Worm (Caenorhabditis elegans) whole organism, L4 larva: ENCODE measurements around the gene Y10G11A.1.

Experiments
- F37D6.2 ChIP-seq: sonication (generic microtip); optimal IDR thresholded peaks from 2 replicates; lab custom pipeline; 2016; ENCODE audit warnings: mild to moderate bottlenecking, missing genetic modification characterization, missing compliant biosample characterization
- F44E2.7 ChIP-seq: fragments of 200-800 bp; sonication (Bioruptor generic); IDR thresholded peaks from 2 replicates; pipeline ENCODE4 v2.1.2; 2022; ENCODE audit warnings: missing genetic modification characterization, missing compliant biosample characterization
- T26A8.4 ChIP-seq: fragments of 200-800 bp; sonication (Bioruptor generic); IDR thresholded peaks from 2 replicates; pipeline ENCODE4 v1.3.6; 2022; ENCODE audit warnings: missing genetic modification characterization, missing compliant biosample characterization
- Y48G9A.11 ChIP-seq: fragments of 200-800 bp; sonication (Bioruptor generic); IDR thresholded peaks from 2 replicates; pipeline ENCODE4 v1.3.6; 2022; ENCODE audit warnings: missing genetic modification reagents, missing genetic modification characterization, missing compliant biosample characterization
- Y5F2A.4 ChIP-seq: fragments of 200-800 bp; sonication (Bioruptor generic); optimal IDR thresholded peaks from 2 replicates; lab custom pipeline; 2018; ENCODE audit warnings: mild to moderate bottlenecking, missing genetic modification characterization, missing compliant biosample characterization
- ZK546.5 ChIP-seq, 2 experiments: sonication (generic microtip); optimal IDR thresholded peaks; 2 replicates each; lab custom pipeline; 2017; ENCODE audit warnings: missing biosample characterization in 2 of 2, missing genetic modification characterization in 2 of 2
- aha-1 ChIP-seq: fragments of 150-350 bp; peaks from one replicate; lab custom pipeline; 2014; ENCODE audit warnings: missing biosample characterization, missing genetic modification characterization
- ceh-20 ChIP-seq: fragments of 200-800 bp; sonication (Bioruptor generic); IDR thresholded peaks from 2 replicates; pipeline ENCODE4 v1.3.6; 2022; ENCODE audit warnings: missing genetic modification reagents, missing genetic modification characterization, missing compliant biosample characterization
- ceh-44 ChIP-seq: fragments of 200-800 bp; sonication (Bioruptor generic); IDR thresholded peaks from 2 replicates; pipeline ENCODE4 v1.3.6; 2022; ENCODE audit warnings: missing genetic modification reagents, missing genetic modification characterization, missing compliant biosample characterization
- ctbp-1 ChIP-seq: fragments of 200-800 bp; sonication (Bioruptor generic); IDR thresholded peaks from 2 replicates; pipeline ENCODE4 v1.3.6; 2022; ENCODE audit warnings: missing genetic modification reagents, missing genetic modification characterization, missing compliant biosample characterization
- daf-19 ChIP-seq: fragments of 200-800 bp; sonication (Bioruptor generic); conservative IDR thresholded peaks from 2 replicates; pipeline ENCODE4 v1.3.6; 2022; ENCODE audit warnings: missing genetic modification characterization, missing compliant biosample characterization
- dmd-6 ChIP-seq: fragments of 200-800 bp; sonication (Bioruptor generic); IDR thresholded peaks from 2 replicates; pipeline ENCODE4 v1.3.6; 2022; ENCODE audit warnings: missing genetic modification reagents, missing genetic modification characterization, missing compliant biosample characterization
- dmd-8 ChIP-seq: fragments of 200-800 bp; sonication (Bioruptor generic); IDR thresholded peaks from 2 replicates; pipeline ENCODE4 v1.3.6; 2022; ENCODE audit warnings: missing genetic modification characterization, missing compliant biosample characterization
- dmd-9 ChIP-seq: fragments of 200-800 bp; sonication (Bioruptor generic); IDR thresholded peaks from 2 replicates; pipeline ENCODE4 v1.3.6; 2022; ENCODE audit warnings: missing genetic modification reagents, missing genetic modification characterization, missing compliant biosample characterization
- duxl-1 ChIP-seq: sonication (generic microtip); optimal IDR thresholded peaks from 2 replicates; lab custom pipeline; 2016; ENCODE audit warnings: mild to moderate bottlenecking, missing genetic modification characterization, moderate library complexity, missing compliant biosample characterization; ENCODE audit not compliant: poor library complexity
- fkh-10 ChIP-seq: fragments of 150-350 bp; optimal IDR thresholded peaks from 2 replicates; lab custom pipeline; 2014; ENCODE audit warnings: missing biosample characterization, missing genetic modification reagents, missing genetic modification characterization
- hmg-1.1 ChIP-seq: fragments of 200-800 bp; sonication (Bioruptor generic); IDR thresholded peaks from 2 replicates; pipeline ENCODE4 v1.3.6; 2022; ENCODE audit warnings: missing genetic modification reagents, missing genetic modification characterization, missing compliant biosample characterization
- lin-1 ChIP-seq: fragments of 200-800 bp; sonication (Bioruptor generic); IDR thresholded peaks from 2 replicates; pipeline ENCODE4 v1.3.6; 2022; ENCODE audit warnings: missing genetic modification reagents, missing genetic modification characterization, missing compliant biosample characterization
- lin-38 ChIP-seq: fragments of 200-800 bp; sonication (Bioruptor generic); IDR thresholded peaks from 2 replicates; pipeline ENCODE4 v1.3.6; 2022; ENCODE audit warnings: missing genetic modification reagents, missing genetic modification characterization, missing compliant biosample characterization
- lir-3 ChIP-seq: sonication (generic microtip); optimal IDR thresholded peaks from 2 replicates; lab custom pipeline; 2016; ENCODE audit warnings: mild to moderate bottlenecking, missing genetic modification characterization, missing compliant biosample characterization
- lsy-2 ChIP-seq, 2 experiments: fragments of 150-350 bp in 1 of 2; sonication (generic microtip) in 1 of 2; optimal IDR thresholded peaks; 2 replicates each; lab custom pipeline; 2014 to 2017; ENCODE audit warnings: missing biosample characterization in 2 of 2, missing genetic modification characterization in 2 of 2
- madf-5 ChIP-seq, 2 experiments: fragments of 200-800 bp; sonication (Bioruptor generic); IDR thresholded peaks; 2 replicates each; pipeline ENCODE4 v1.3.6; 2022; ENCODE audit warnings: missing compliant biosample characterization in 2 of 2, missing genetic modification characterization in 2 of 2
- madf-9 ChIP-seq: fragments of 200-800 bp; sonication (Bioruptor generic); conservative IDR thresholded peaks from 2 replicates; pipeline ENCODE4 v1.3.6; 2022; ENCODE audit warnings: missing genetic modification reagents, missing genetic modification characterization, missing compliant biosample characterization
- mdl-1 ChIP-seq, 2 experiments: fragments of 150-350 bp in 1 of 2; sonication (generic microtip) in 1 of 2; optimal IDR thresholded peaks; 2 replicates each; lab custom pipeline; 2014 to 2017; ENCODE audit warnings: missing biosample characterization in 2 of 2, missing genetic modification characterization in 2 of 2
- mes-2 ChIP-seq: sonication (generic microtip); optimal IDR thresholded peaks from 2 replicates; lab custom pipeline; 2016; ENCODE audit warnings: missing genotype, mild to moderate bottlenecking, missing genetic modification characterization, missing compliant biosample characterization; ENCODE audit not compliant: poor library complexity, severe bottlenecking
- nhr-111 ChIP-seq: fragments of 200-800 bp; sonication (Bioruptor generic); optimal IDR thresholded peaks from 2 replicates; lab custom pipeline; 2018; ENCODE audit warnings: mild to moderate bottlenecking, missing genetic modification characterization, missing compliant biosample characterization
- nhr-28 ChIP-seq: fragments of 150-350 bp; optimal IDR thresholded peaks from 2 replicates; lab custom pipeline; 2014; ENCODE audit warnings: missing biosample characterization, missing genetic modification characterization
- nhr-41 ChIP-seq: fragments of 200-800 bp; sonication (Bioruptor generic); IDR thresholded peaks from 2 replicates; pipeline ENCODE4 v1.3.6; 2022; ENCODE audit warnings: missing genetic modification reagents, missing genetic modification characterization, missing compliant biosample characterization
- nhr-42 ChIP-seq: fragments of 200-800 bp; sonication (Bioruptor generic); IDR thresholded peaks from 2 replicates; pipeline ENCODE4 v1.3.6; 2022; ENCODE audit warnings: missing genetic modification characterization, missing compliant biosample characterization
- nhr-48 ChIP-seq: sonication (generic microtip); optimal IDR thresholded peaks from 2 replicates; lab custom pipeline; 2016; ENCODE audit warnings: mild to moderate bottlenecking, missing genetic modification characterization, missing compliant biosample characterization
- nhr-77 ChIP-seq: fragments of 150-350 bp; optimal IDR thresholded peaks from 2 replicates; lab custom pipeline; 2014; ENCODE audit warnings: missing biosample characterization, missing genetic modification characterization
- pha-4 ChIP-seq, 2 experiments: fragments of 150-350 bp in 1 of 2; fragments of 200-800 bp in 1 of 2; sonication (Bioruptor generic) in 1 of 2; IDR thresholded peaks in 1 of 2; optimal IDR thresholded peaks in 1 of 2; 2 replicates each; pipeline versions ENCODE4 v1.3.6 to Lab custom; 2014 to 2022; ENCODE audit warnings: missing genetic modification characterization in 2 of 2, missing genetic modification reagents in 2 of 2, missing biosample characterization in 1 of 2, missing compliant biosample characterization in 1 of 2
- rbr-2 ChIP-seq: sonication (generic microtip); optimal IDR thresholded peaks from 2 replicates; lab custom pipeline; 2016; ENCODE audit warnings: missing genotype, missing genetic modification characterization, missing compliant biosample characterization
- sdz-12 ChIP-seq: fragments of 200-800 bp; sonication (Bioruptor generic); optimal IDR thresholded peaks from 2 replicates; lab custom pipeline; 2018; ENCODE audit warnings: mild to moderate bottlenecking, missing genetic modification characterization, missing compliant biosample characterization
- set-16 ChIP-seq: fragments of 200-800 bp; sonication (Bioruptor generic); IDR thresholded peaks from 2 replicates; pipeline ENCODE4 v1.3.6; 2022; ENCODE audit warnings: missing genetic modification reagents, missing genetic modification characterization, missing compliant biosample characterization
- snpc-4 ChIP-seq: fragments of 150-350 bp; optimal IDR thresholded peaks from 2 replicates; lab custom pipeline; 2014; ENCODE audit warnings: missing biosample characterization, missing genetic modification characterization
- spr-3 ChIP-seq: fragments of 200-800 bp; sonication (Bioruptor generic); optimal IDR thresholded peaks from 2 replicates; lab custom pipeline; 2018; ENCODE audit warnings: mild to moderate bottlenecking, missing genetic modification characterization, missing compliant biosample characterization
- unc-130 ChIP-seq: sonication (generic microtip); optimal IDR thresholded peaks from 2 replicates; lab custom pipeline; 2016; ENCODE audit warnings: missing genetic modification reagents, missing genetic modification characterization, missing compliant biosample characterization
- zfp-2 ChIP-seq: sonication (generic microtip); optimal IDR thresholded peaks from 2 replicates; lab custom pipeline; 2016; ENCODE audit warnings: mild to moderate bottlenecking, missing genetic modification characterization, missing compliant biosample characterization
- zip-11 ChIP-seq: fragments of 200-800 bp; sonication (Bioruptor generic); IDR thresholded peaks from 2 replicates; pipeline ENCODE4 v1.3.6; 2022; ENCODE audit warnings: missing genetic modification characterization, missing compliant biosample characterization
- ztf-11 ChIP-seq: fragments of 150-350 bp; optimal IDR thresholded peaks from 2 replicates; lab custom pipeline; 2014; ENCODE audit warnings: missing biosample characterization, missing genetic modification characterization

Y10G11A.1 gene

ce11 chrIV:16399017-16399416, 25.4 kb upstream of the Y10G11A.1 start (continued):
- TF ChIP-seq snpc-4 (tag; lab: Kevin White, UChicago), result peak; percentile 8
- TF ChIP-seq aha-1 (tag; lab: Kevin White, UChicago), result peak; percentile 92
- peak; percentile 39 to 77; a peak in 2 of 4 replicates for TF ChIP-seq madf-5 (GFP tag; IDR thresholded peaks at IDR 0.05; lab: Robert Waterston, UW)
- TF ChIP-seq hmg-1.1, result peak; percentile 84
- TF ChIP-seq unc-130 (GFP tag; lab: Kevin White, UChicago), result peak; percentile 57
- TF ChIP-seq daf-19 (GFP tag; lab: Robert Waterston, UW), result peak; percentile 89
- peak; percentile 27 for TF ChIP-seq F37D6.2
- peak; percentile 46 for TF ChIP-seq spr-3
- TF ChIP-seq rbr-2 (tag; lab: Kevin White, UChicago), result peak; percentile 36
- TF ChIP-seq dmd-6 (GFP tag; lab: Robert Waterston, UW), result peak; percentile 46
- TF ChIP-seq nhr-42 (GFP tag; lab: Robert Waterston, UW), result 0 out of 2 replicates have a peak, but pooled peaks have one; percentile 61
- TF ChIP-seq zfp-2 (tag; lab: Kevin White, UChicago), result peak; percentile 22
- 0 out of 2 replicates have a peak, but pooled peaks have one; percentile 55 for TF ChIP-seq dmd-9 (GFP tag; lab: Robert Waterston, UW)
- peak; percentile 63; the same call in 1 of the 2 replicates for TF ChIP-seq lin-1 (GFP tag; lab: Robert Waterston, UW)
- TF ChIP-seq ceh-44 (GFP tag; lab: Robert Waterston, UW), result 0 out of 2 replicates have a peak, but pooled peaks have one; percentile 12
- peak; percentile 85 for TF ChIP-seq lin-38 (GFP tag; lab: Robert Waterston, UW)
- TF ChIP-seq nhr-41 (GFP tag; lab: Robert Waterston, UW), result 0 out of 2 replicates have a peak, but pooled peaks have one; percentile 39
- peak; percentile 71 for TF ChIP-seq Y5F2A.4 (GFP tag; lab: Kevin White, UChicago)
- TF ChIP-seq mdl-1 (tag; optimal IDR thresholded peaks at IDR 0.05; lab: Kevin White, UChicago), result no peak
- peak; percentile 41 for TF ChIP-seq duxl-1 (tag; lab: Kevin White, UChicago)
- TF ChIP-seq dmd-8 (GFP tag; lab: Robert Waterston, UW), result peak; percentile 88
- TF ChIP-seq ztf-11 (tag; lab: Kevin White, UChicago), result no peak
- TF ChIP-seq set-16 (GFP tag; lab: Robert Waterston, UW), result 0 out of 2 replicates have a peak, but pooled peaks have one; percentile 13
- TF ChIP-seq madf-9 (GFP tag; lab: Robert Waterston, UW), result peak; percentile 62; the same call in 1 of the 2 replicates
- no peak for TF ChIP-seq sdz-12 (GFP tag; lab: Kevin White, UChicago)
- TF ChIP-seq ctbp-1 (GFP tag; lab: Robert Waterston, UW), result peak; percentile 74
- TF ChIP-seq nhr-48 (tag; lab: Kevin White, UChicago), result peak; percentile 53
- TF ChIP-seq lir-3 (tag; lab: Kevin White, UChicago), result peak; percentile 18
- TF ChIP-seq mes-2 (tag; lab: Kevin White, UChicago), result peak; percentile 74
- peak; percentile 74 for TF ChIP-seq T26A8.4
- peak; percentile 70 for TF ChIP-seq Y48G9A.11 (GFP tag; lab: Robert Waterston, UW)
- no peak for TF ChIP-seq ceh-20 (GFP tag; lab: Robert Waterston, UW)
- peak; percentile 26 for TF ChIP-seq nhr-111
- TF ChIP-seq zip-11, result peak; percentile 56; the same call in 1 of the 2 replicates
- no peak for TF ChIP-seq nhr-28
- peak; percentile 83 for TF ChIP-seq pha-4 (GFP tag; IDR thresholded peaks at IDR 0.05; lab: Robert Waterston, UW)
- TF ChIP-seq pha-4 (tag; optimal IDR thresholded peaks at IDR 0.05; lab: Kevin White, UChicago), result no peak
- TF ChIP-seq lsy-2 (tag; optimal IDR thresholded peaks at IDR 0.05; lab: Kevin White, UChicago), result peak in 1 of 2 experiments; percentile 38
- no peak for TF ChIP-seq fkh-10 (GFP tag; lab: Kevin White, UChicago)
- no peak for TF ChIP-seq nhr-77 (tag; lab: Kevin White, UChicago)
- TF ChIP-seq F44E2.7 (GFP tag; lab: Robert Waterston, UW), result 0 out of 2 replicates have a peak, but pooled peaks have one; percentile 58
- no peak for TF ChIP-seq ZK546.5 (tag; optimal IDR thresholded peaks at IDR 0.05; lab: Kevin White, UChicago)
- TF ChIP-seq, all 104 proteins: peak for 56
